Worm (Caenorhabditis elegans): ENCODE measurements around the gene oac-12.

DNA sequence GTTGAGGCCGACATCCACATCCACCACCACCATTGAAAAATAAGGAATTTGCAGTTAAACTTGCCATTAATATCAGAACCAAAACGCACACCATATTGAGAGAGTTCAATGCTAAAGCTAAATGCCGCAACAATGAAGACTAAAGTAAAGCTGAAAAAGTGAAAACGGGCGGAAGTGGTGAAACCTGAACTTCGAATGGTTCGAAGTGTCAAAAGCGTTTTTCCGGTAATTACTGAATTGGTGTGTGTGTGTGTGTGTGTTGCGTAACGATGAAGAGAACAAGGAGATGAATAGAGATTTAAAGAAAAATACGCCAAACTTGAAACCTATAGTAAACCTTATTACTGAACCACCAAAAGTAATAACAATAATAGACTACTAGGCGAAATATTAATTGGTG lies 32.2 kb upstream of the oac-12 start, which contains the start of gene grl-13:
- no peak for TF ChIP-seq ztf-11 (tag; optimal IDR thresholded peaks at IDR 0.05)
- no peak for TF ChIP-seq nhr-6 (tag; optimal IDR thresholded peaks at IDR 0.05)
- TF ChIP-seq ztf-4 (tag; optimal IDR thresholded peaks at IDR 0.05) = no peak

All from whole organism, L2 larva.